Worm (Caenorhabditis elegans) whole organism, early embryonic: ENCODE measurements around the gene C08F1.6.

ENCODE experiments used
- B0310.2 ChIP-seq: sonication (generic microtip); optimal IDR thresholded peaks from 2 replicates; lab custom pipeline; 2016; ENCODE audit warnings: mild to moderate bottlenecking, missing genetic modification characterization, missing compliant biosample characterization
- F13C5.2 ChIP-seq: sonication (generic microtip); optimal IDR thresholded peaks from 2 replicates; lab custom pipeline; 2017; ENCODE audit warnings: mild to moderate bottlenecking, missing genetic modification characterization, inconsistent platforms, missing compliant biosample characterization
- ama-1 ChIP-seq: fragments of 150-350 bp; optimal IDR thresholded peaks from 2 replicates; lab custom pipeline; 2014
- ceh-13 ChIP-seq: fragments of 200-800 bp; sonication (Bioruptor generic); optimal IDR thresholded peaks from 2 replicates; lab custom pipeline; 2018; ENCODE audit warnings: mild to moderate bottlenecking, missing genetic modification characterization, missing compliant biosample characterization
- ets-7 ChIP-seq: sonication (generic microtip); optimal IDR thresholded peaks from 2 replicates; lab custom pipeline; 2016; ENCODE audit warnings: missing genotype, missing genetic modification characterization, missing compliant biosample characterization
- flt-1 ChIP-seq: fragments of 200-800 bp; sonication (Bioruptor generic); IDR thresholded peaks from 2 replicates; pipeline ENCODE4 v1.3.6; 2022; ENCODE audit warnings: missing genetic modification characterization, missing compliant biosample characterization
- hmbx-1 ChIP-seq: sonication (generic microtip); optimal IDR thresholded peaks from 2 replicates; lab custom pipeline; 2016; ENCODE audit warnings: mild to moderate bottlenecking, missing genetic modification characterization, missing compliant biosample characterization
- hmg-4 ChIP-seq: fragments of 200-800 bp; sonication (Bioruptor generic); optimal IDR thresholded peaks from 2 replicates; lab custom pipeline; 2018; ENCODE audit warnings: mild to moderate bottlenecking, missing genetic modification characterization, missing compliant biosample characterization
- hnd-1 ChIP-seq: sonication (generic microtip); optimal IDR thresholded peaks from 2 replicates; lab custom pipeline; 2016; ENCODE audit warnings: missing genetic modification characterization, missing compliant biosample characterization
- pes-1 ChIP-seq: fragments of 200-800 bp; sonication (Bioruptor generic); IDR thresholded peaks from 2 replicates; pipeline ENCODE4 v1.3.6; 2022; ENCODE audit warnings: missing genetic modification reagents, missing genetic modification characterization, missing compliant biosample characterization
- scrt-1 ChIP-seq: fragments of 200-800 bp; sonication (Bioruptor generic); IDR thresholded peaks from 2 replicates; pipeline ENCODE4 v1.3.6; 2022; ENCODE audit warnings: missing genetic modification characterization, missing compliant biosample characterization
- tbx-37 ChIP-seq: fragments of 200-800 bp; sonication (Bioruptor generic); conservative IDR thresholded peaks from 2 replicates; pipeline ENCODE4 v1.3.6; 2022; ENCODE audit warnings: missing genetic modification reagents, missing genetic modification characterization, missing compliant biosample characterization
- tra-4 ChIP-seq: sonication (generic microtip); optimal IDR thresholded peaks from 2 replicates; lab custom pipeline; 2017; ENCODE audit warnings: missing genetic modification characterization, missing compliant biosample characterization

DNA sequence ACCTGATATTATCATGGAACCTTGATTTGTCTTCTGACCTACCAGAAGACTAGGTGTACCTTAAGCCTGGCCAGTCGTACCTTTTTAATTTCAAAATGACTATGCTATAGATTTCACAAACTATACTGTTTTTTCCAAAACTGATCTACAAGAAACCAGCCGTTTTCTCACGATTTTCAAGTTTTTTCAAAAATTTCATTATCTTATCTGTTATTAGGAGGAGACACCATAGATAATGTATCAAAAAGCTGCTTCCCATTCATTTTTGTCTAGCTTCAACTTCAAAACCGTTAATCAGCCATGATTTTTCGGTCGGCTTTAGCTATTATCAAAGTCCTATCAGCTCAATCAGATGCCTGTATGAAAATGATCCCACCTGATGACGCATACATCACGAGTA is 45.5 kb downstream of the C08F1.6 start, which contains the start of gene F36H5.12:
- no peak for TF ChIP-seq ama-1 (lab: Kevin White, UChicago)
- no peak for TF ChIP-seq B0310.2 (tag; lab: Kevin White, UChicago)
- no peak for TF ChIP-seq tra-4 (tag; lab: Kevin White, UChicago)
- no peak for TF ChIP-seq ets-7 (tag; lab: Kevin White, UChicago)
- TF ChIP-seq ceh-13 (GFP tag; lab: Kevin White, UChicago), result no peak
- no peak for TF ChIP-seq flt-1 (GFP tag; lab: Robert Waterston, UW)
- TF ChIP-seq hnd-1, result no peak
- TF ChIP-seq scrt-1 (GFP tag; lab: Robert Waterston, UW), result no peak
- no peak for TF ChIP-seq hmbx-1 (tag; lab: Kevin White, UChicago)
- TF ChIP-seq hmg-4 (GFP tag; lab: Kevin White, UChicago), result no peak
- no peak for TF ChIP-seq pes-1 (GFP tag; lab: Robert Waterston, UW)
- no peak for TF ChIP-seq F13C5.2 (tag; lab: Kevin White, UChicago)
- no peak for TF ChIP-seq tbx-37 (GFP tag; lab: Robert Waterston, UW)
